Fruit fly (Drosophila melanogaster): ENCODE measurements around the gene CG9631.

DNA sequence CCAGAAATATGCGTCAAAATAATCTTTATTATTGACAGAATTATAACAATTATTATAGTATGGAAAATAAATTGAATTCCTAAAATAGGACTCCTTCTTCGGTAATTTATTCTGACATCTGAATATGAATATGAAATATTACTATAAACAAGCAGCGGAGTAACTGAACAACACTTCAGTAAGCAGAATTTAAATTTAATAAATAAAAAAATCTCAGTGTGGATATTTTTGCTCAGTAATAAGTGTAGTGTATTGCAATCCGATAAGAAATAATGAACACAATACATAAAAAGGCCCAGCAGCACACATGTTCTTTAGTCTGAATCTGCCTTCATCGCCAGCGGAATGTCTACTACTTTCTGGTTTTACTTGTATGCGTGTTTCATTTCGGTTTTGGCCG lies 29.2 kb upstream of the CG9631 start, which contains the start of gene CG43179:
- TF ChIP-seq Clk (GFP tag; optimal IDR thresholded peaks at IDR 0.05): no peak
- TF ChIP-seq kay (GFP tag; ENCODE audit: borderline replicate concordance): no peak
- no peak for TF ChIP-seq CG5204 (GFP tag; optimal IDR thresholded peaks at IDR 0.05)
- no peak for TF ChIP-seq CG1620 (GFP tag; optimal IDR thresholded peaks at IDR 0.05)
- no peak for TF ChIP-seq Crg-1 (GFP tag; optimal IDR thresholded peaks at IDR 0.05)
- TF ChIP-seq CG12768 (GFP tag; optimal IDR thresholded peaks at IDR 0.05): no peak
